Worm (Caenorhabditis elegans) whole organism, midembryonic: ENCODE results near the gene C33F10.8.
A peak's percentile ranks its signal among the peaks of the same experiment; 100 is the strongest.
"Not testable (repeated sequence)": the region's sequence is repeated elsewhere in the genome, so short reads cannot be mapped to it uniquely, and the experiment has no call there.

ENCODE experiments used
- T22C8.4 ChIP-seq: fragments of 200-800 bp; sonication (Bioruptor generic); IDR thresholded peaks from 2 replicates; pipeline ENCODE4 v1.3.6; 2022; ENCODE audit warnings: missing genetic modification characterization, missing compliant biosample characterization
- cog-1 ChIP-seq: sonication (generic microtip); optimal IDR thresholded peaks from 2 replicates; lab custom pipeline; 2016; ENCODE audit warnings: missing genetic modification characterization, missing compliant biosample characterization
- flt-1 ChIP-seq: fragments of 200-800 bp; sonication (Bioruptor generic); IDR thresholded peaks from 2 replicates; pipeline ENCODE4 v1.3.6; 2022; ENCODE audit warnings: missing genetic modification characterization, missing compliant biosample characterization
- klf-2 ChIP-seq: fragments of 200-800 bp; sonication (Bioruptor generic); conservative IDR thresholded peaks from 2 replicates; pipeline ENCODE4 v1.3.6; 2022; ENCODE audit warnings: missing genetic modification reagents, missing genetic modification characterization, missing compliant biosample characterization
- med-1 ChIP-seq: sonication (generic microtip); optimal IDR thresholded peaks from 2 replicates; lab custom pipeline; 2017; ENCODE audit warnings: missing genetic modification characterization, mild to moderate bottlenecking, missing compliant biosample characterization, antibody characterized with exemption, missing genetic modification reagents; ENCODE audit not compliant: insufficient read depth
- ref-1 ChIP-seq: fragments of 200-800 bp; sonication (Bioruptor generic); conservative IDR thresholded peaks from 2 replicates; pipeline ENCODE4 v1.3.6; 2022; ENCODE audit warnings: missing genetic modification reagents, missing genetic modification characterization, missing compliant biosample characterization
- tab-1 ChIP-seq: fragments of 200-800 bp; sonication (Bioruptor generic); IDR thresholded peaks from 2 replicates; pipeline ENCODE4 v1.3.6; 2022; ENCODE audit warnings: missing genetic modification characterization, missing compliant biosample characterization
- ztf-23 ChIP-seq: fragments of 200-800 bp; sonication (Bioruptor generic); IDR thresholded peaks from 2 replicates; pipeline ENCODE4 v1.3.6; 2022; ENCODE audit warnings: missing genetic modification reagents, missing genetic modification characterization, missing compliant biosample characterization
- ztf-29 ChIP-seq: fragments of 200-800 bp; sonication (Bioruptor generic); IDR thresholded peaks from 2 replicates; pipeline ENCODE4 v1.3.6; 2022; ENCODE audit warnings: missing genetic modification reagents, missing genetic modification characterization, missing compliant biosample characterization

C33F10.8 gene

ce11 chrII:4825133-4825532, at the start of gene C33F10.8, which contains the start of gene msp-40:
TSS of gene C33F10.8 (minus strand) at chrII:4825233.
TSS of gene msp-40 (plus strand) at chrII:4825414.
- not testable (repeated sequence) for TF ChIP-seq tab-1 (GFP tag; lab: Robert Waterston, UW); cog-1; ref-1 (GFP tag; lab: Robert Waterston, UW)

DNA sequence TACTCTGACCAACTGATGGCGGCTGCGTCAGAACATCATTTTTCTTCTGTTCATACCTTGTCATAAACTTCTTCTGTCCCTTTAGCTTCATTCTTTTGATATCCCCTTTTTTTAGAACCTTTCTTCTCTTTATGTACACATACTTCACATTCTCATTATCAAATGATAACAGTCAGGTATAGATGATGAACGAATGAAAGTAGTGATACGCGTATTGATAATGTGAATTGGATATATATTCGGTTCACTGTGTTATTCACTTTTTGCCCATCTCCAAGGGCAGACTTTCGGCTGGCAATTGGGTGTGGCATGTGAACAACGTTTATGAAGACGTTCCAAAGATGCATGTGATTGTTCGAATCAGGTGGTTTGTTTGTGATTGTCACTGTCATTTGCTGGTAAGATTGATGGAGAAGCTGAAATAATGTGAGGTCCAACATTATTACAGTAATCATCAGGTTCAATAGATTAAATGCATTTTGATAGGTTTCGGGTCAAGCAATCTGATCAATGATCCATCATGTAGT, 49.4 kb upstream of the C33F10.8 start, which contains the start of gene F11G11.15:
F11G11.15 (plus strand) TSS at position 511 of the 527 bp plus-strand sequence.
- TF ChIP-seq cog-1 (no peak), klf-2 (no peak), ref-1 (GFP tag; lab: Robert Waterston, UW) (no peak)

DNA sequence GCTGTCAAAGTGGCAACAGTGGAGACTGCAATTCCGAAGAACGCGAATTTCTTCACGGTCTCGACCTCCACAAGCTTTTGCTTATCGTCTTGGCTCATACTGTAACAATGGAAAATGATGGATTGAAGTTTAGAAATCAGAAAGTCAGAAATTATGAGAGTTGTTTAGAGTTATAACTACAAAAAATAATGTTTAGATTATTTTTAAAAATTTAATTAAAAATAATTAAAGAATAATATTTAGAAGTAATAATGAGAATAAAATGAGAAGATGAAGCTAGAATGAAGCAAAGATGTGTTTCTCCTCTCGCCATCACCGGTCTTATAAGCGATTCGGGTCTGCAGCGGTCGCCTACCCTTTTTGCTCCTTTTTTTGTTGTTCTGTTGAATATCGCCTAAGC, 48.0 kb upstream of the C33F10.8 start, which contains the start of gene col-73:
col-73 (minus strand) TSS at position 101 of the 400 bp plus-strand sequence.
- TF ChIP-seq cog-1 (no peak), flt-1 (no peak), klf-2 (no peak), med-1 (GFP tag; lab: Kevin White, UChicago) (no peak), ztf-29 (GFP tag; lab: Robert Waterston, UW) (no peak), T22C8.4 (no peak), ztf-23 (GFP tag; lab: Robert Waterston, UW) (no peak), ref-1 (GFP tag; lab: Robert Waterston, UW) (no peak), tab-1 (GFP tag; lab: Robert Waterston, UW) (no peak)

ce11 chrII:4872359-4872758, 47.3 kb upstream of the C33F10.8 start:
- TF ChIP-seq ref-1 (GFP tag; lab: Robert Waterston, UW) (0 out of 2 replicates have a peak, but pooled peaks have one; percentile 9), tab-1 (GFP tag; lab: Robert Waterston, UW) (0 out of 2 replicates have a peak, but pooled peaks have one; percentile 60)

- TF ChIP-seq flt-1 (no peak), med-1 (GFP tag; lab: Kevin White, UChicago) (no peak), ztf-23 (GFP tag; lab: Robert Waterston, UW) (no peak), tab-1 (GFP tag; lab: Robert Waterston, UW) (no peak), ztf-29 (GFP tag; lab: Robert Waterston, UW) (no peak), cog-1 (no peak), ref-1 (GFP tag; lab: Robert Waterston, UW) (no peak), T22C8.4 (no peak), klf-2 (no peak)
Observed at ce11 chrII:4871834-4872233, 46.8 kb upstream of the C33F10.8 start.

- TF ChIP-seq ztf-29 (GFP tag; lab: Robert Waterston, UW) = no peak
- TF ChIP-seq ztf-23 (GFP tag; lab: Robert Waterston, UW) = no peak
- TF ChIP-seq flt-1 = no peak
- no peak for TF ChIP-seq cog-1
- TF ChIP-seq klf-2 = no peak
- TF ChIP-seq ref-1 (GFP tag; lab: Robert Waterston, UW) = no peak
- TF ChIP-seq med-1 (GFP tag; lab: Kevin White, UChicago) = no peak
- no peak for TF ChIP-seq T22C8.4
- TF ChIP-seq tab-1 (GFP tag; lab: Robert Waterston, UW) = no peak
Observed at ce11 chrII:4870691-4871090, 45.7 kb upstream of the C33F10.8 start, which contains the start of gene col-20. TSS of gene col-20 (minus strand) at chrII:4870791.

ce11 chrII:4869793-4870343, 44.8 kb upstream of the C33F10.8 start:
- TF ChIP-seq T22C8.4 (no peak), ref-1 (GFP tag; lab: Robert Waterston, UW) (no peak), klf-2 (no peak), flt-1 (no peak), ztf-23 (GFP tag; lab: Robert Waterston, UW) (no peak), cog-1 (no peak)

ce11 chrII:4867476-4867875, 42.4 kb upstream of the C33F10.8 start, which contains the start of gene col-17:
TSS of gene col-17 (minus strand) at chrII:4867576.
- TF ChIP-seq ztf-29 (GFP tag; lab: Robert Waterston, UW) (no peak), ref-1 (GFP tag; lab: Robert Waterston, UW) (no peak), tab-1 (GFP tag; lab: Robert Waterston, UW) (no peak)

DNA sequence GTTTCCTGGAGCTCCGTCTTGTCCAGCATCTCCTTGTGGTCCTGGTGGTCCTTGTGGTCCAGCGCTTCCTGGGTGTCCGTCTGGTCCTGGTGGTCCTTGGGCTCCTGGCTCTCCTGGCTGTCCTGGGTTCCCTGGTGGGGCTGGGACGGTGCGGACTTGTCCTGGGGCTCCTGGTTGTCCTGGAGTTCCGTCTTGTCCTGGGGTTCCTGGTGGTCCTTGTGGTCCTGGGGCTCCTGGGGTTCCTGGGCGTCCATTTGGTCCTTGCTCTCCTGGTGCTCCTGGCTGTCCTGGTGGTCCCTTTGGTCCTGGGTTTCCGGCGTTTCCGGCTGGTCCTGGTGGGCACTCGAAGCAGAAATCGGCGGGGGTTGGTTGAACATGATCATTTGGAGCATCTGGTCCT, 41.8 kb upstream of the C33F10.8 start:
- TF ChIP-seq flt-1 = 0 out of 2 replicates have a peak, but pooled peaks have one; percentile 13

DNA sequence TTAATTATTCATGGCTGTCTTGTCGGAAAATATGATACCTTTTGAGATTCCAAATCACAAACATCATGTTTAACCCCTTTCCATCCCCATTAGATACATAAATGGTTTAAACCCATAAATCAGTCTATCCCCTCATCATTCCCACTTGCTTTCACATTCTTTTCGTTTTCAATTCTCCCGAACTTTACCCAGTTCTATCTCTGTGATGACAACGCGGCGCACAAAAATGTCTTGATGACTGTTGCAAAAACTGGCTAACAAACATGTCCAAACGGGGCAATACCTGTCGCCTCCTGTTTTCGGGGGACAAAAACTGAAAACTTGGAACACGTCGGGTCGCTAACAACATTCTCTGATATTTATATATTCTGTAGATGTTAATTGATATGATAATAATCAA, 41.0 kb upstream of the C33F10.8 start:
- no peak for TF ChIP-seq tab-1 (GFP tag; lab: Robert Waterston, UW)
- TF ChIP-seq flt-1 = no peak
- TF ChIP-seq ref-1 (GFP tag; lab: Robert Waterston, UW) = no peak
- TF ChIP-seq klf-2 = no peak
- no peak for TF ChIP-seq ztf-29 (GFP tag; lab: Robert Waterston, UW)
- TF ChIP-seq ztf-23 (GFP tag; lab: Robert Waterston, UW) = no peak
- no peak for TF ChIP-seq T22C8.4

DNA sequence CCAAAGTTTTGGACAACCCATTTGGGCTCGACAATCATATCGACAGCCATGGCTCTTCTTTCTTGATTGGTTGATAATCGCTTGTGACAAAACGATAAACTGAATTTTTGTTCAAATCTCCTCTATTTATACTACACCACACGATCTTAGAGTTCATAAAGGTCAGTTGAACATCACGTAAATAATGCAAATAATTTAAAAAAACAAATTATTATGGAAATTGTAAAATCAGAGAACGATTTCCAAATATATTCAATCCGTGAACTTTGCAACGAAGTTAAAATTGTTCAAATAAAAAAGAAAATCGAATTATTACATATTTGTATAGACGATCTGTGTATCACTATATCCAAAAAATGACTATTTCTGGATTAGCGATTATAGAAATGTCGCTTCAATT, 38.3 kb upstream of the C33F10.8 start, which contains the start of the genes mpst-4 and F11G11.14:
mpst-4 (minus strand) TSS at position 101 of the 400 bp plus-strand sequence.
F11G11.14 (plus strand) TSS at position 325 of the 400 bp plus-strand sequence.
- TF ChIP-seq cog-1 (no peak), ztf-29 (GFP tag; lab: Robert Waterston, UW) (no peak)
